Worm (Caenorhabditis elegans) whole organism, mixed stage, embryonic: ENCODE measurements around the gene exh-1.

Experiments used
- M03D4.4 ChIP-seq: sonication (generic microtip); optimal IDR thresholded peaks from 2 replicates; lab custom pipeline; 2017; ENCODE audit warnings: mild to moderate bottlenecking, missing genetic modification characterization, missing compliant biosample characterization
- bed-3 ChIP-seq: fragments of 200-800 bp; sonication (Bioruptor generic); optimal IDR thresholded peaks from 3 replicates; lab custom pipeline; 2018; ENCODE audit warnings: mild to moderate bottlenecking, missing genetic modification characterization, moderate library complexity, missing compliant biosample characterization
- blmp-1 ChIP-seq: fragments of 150-350 bp; optimal IDR thresholded peaks from 2 replicates; lab custom pipeline; 2014; ENCODE audit warnings: missing biosample characterization, missing genetic modification characterization
- ceh-39 ChIP-seq: fragments of 150-350 bp; optimal IDR thresholded peaks from 2 replicates; lab custom pipeline; 2014; ENCODE audit warnings: missing biosample characterization, missing genetic modification characterization
- ceh-43 ChIP-seq: fragments of 200-800 bp; sonication (Bioruptor generic); optimal IDR thresholded peaks from 2 replicates; lab custom pipeline; 2018; ENCODE audit warnings: mild to moderate bottlenecking, missing genetic modification characterization, moderate library complexity, missing compliant biosample characterization
- ceh-83 ChIP-seq: fragments of 200-800 bp; sonication (Bioruptor generic); optimal IDR thresholded peaks from 2 replicates; lab custom pipeline; 2018; ENCODE audit warnings: mild to moderate bottlenecking, missing genetic modification characterization, missing compliant biosample characterization
- ces-1 ChIP-seq: fragments of 150-350 bp; optimal IDR thresholded peaks from 2 replicates; lab custom pipeline; 2014; ENCODE audit warnings: missing biosample characterization, missing genetic modification reagents, missing genetic modification characterization
- drap-1 ChIP-seq: fragments of 200-800 bp; sonication (Bioruptor generic); optimal IDR thresholded peaks from 3 replicates; lab custom pipeline; 2018; ENCODE audit warnings: mild to moderate bottlenecking, missing genetic modification characterization, missing compliant biosample characterization
- elt-1 ChIP-seq: sonication (generic microtip); optimal IDR thresholded peaks from 2 replicates; lab custom pipeline; 2017; ENCODE audit warnings: missing genetic modification characterization, mild to moderate bottlenecking, missing compliant biosample characterization, antibody characterized with exemption, moderate library complexity, borderline replicate concordance; ENCODE audit not compliant: insufficient read depth
- elt-3 ChIP-seq: fragments of 150-350 bp; optimal IDR thresholded peaks from 2 replicates; lab custom pipeline; 2014; ENCODE audit warnings: missing biosample characterization, missing genetic modification characterization
- flh-1 ChIP-seq: fragments of 200-800 bp; sonication (Bioruptor generic); optimal IDR thresholded peaks from 2 replicates; lab custom pipeline; 2018; ENCODE audit warnings: mild to moderate bottlenecking, missing genetic modification characterization, moderate library complexity, missing compliant biosample characterization
- ham-2 ChIP-seq: fragments of 200-800 bp; sonication (Bioruptor generic); optimal IDR thresholded peaks from 2 replicates; lab custom pipeline; 2018; ENCODE audit warnings: mild to moderate bottlenecking, missing genetic modification characterization, missing compliant biosample characterization
- hlh-1 ChIP-seq: fragments of 150-350 bp; optimal IDR thresholded peaks from 2 replicates; lab custom pipeline; 2014; ENCODE audit warnings: missing biosample characterization, missing genetic modification reagents, missing genetic modification characterization
- lin-13 ChIP-seq: fragments of 150-350 bp; optimal IDR thresholded peaks from 2 replicates; lab custom pipeline; 2014; ENCODE audit warnings: missing biosample characterization, missing genetic modification characterization
- lin-32 ChIP-seq: fragments of 200-800 bp; sonication (Bioruptor generic); optimal IDR thresholded peaks from 2 replicates; lab custom pipeline; 2018; ENCODE audit warnings: mild to moderate bottlenecking, missing genetic modification characterization, missing compliant biosample characterization
- lsy-2 ChIP-seq: fragments of 150-350 bp; optimal IDR thresholded peaks from 2 replicates; lab custom pipeline; 2014; ENCODE audit warnings: missing biosample characterization, missing genetic modification characterization
- mab-5 ChIP-seq: fragments of 150-350 bp; optimal IDR thresholded peaks from 2 replicates; lab custom pipeline; 2014; ENCODE audit warnings: missing biosample characterization, missing genetic modification characterization
- mep-1 ChIP-seq: fragments of 150-350 bp; optimal IDR thresholded peaks from 2 replicates; lab custom pipeline; 2017; ENCODE audit warnings: missing biosample characterization, missing genetic modification reagents, missing genetic modification characterization, inconsistent platforms
- mls-2 ChIP-seq: sonication (generic microtip); optimal IDR thresholded peaks from 2 replicates; lab custom pipeline; 2016; ENCODE audit warnings: mild to moderate bottlenecking, missing genetic modification characterization, moderate library complexity, missing compliant biosample characterization
- nhr-12 ChIP-seq: fragments of 150-350 bp; optimal IDR thresholded peaks from 2 replicates; lab custom pipeline; 2014; ENCODE audit warnings: missing biosample characterization, missing genetic modification characterization
- nhr-2 ChIP-seq: fragments of 150-350 bp; optimal IDR thresholded peaks from 2 replicates; lab custom pipeline; 2014; ENCODE audit warnings: missing biosample characterization, missing genetic modification characterization
- nhr-28 ChIP-seq: fragments of 150-350 bp; optimal IDR thresholded peaks from 2 replicates; lab custom pipeline; 2014; ENCODE audit warnings: missing biosample characterization, missing genetic modification characterization
- nhr-76 ChIP-seq: sonication (generic microtip); optimal IDR thresholded peaks from 2 replicates; lab custom pipeline; 2017; ENCODE audit warnings: missing biosample characterization, missing genetic modification characterization
- pha-4 ChIP-seq: fragments of 150-350 bp; optimal IDR thresholded peaks from 2 replicates; lab custom pipeline; 2018; ENCODE audit warnings: missing biosample characterization, missing genetic modification reagents, missing genetic modification characterization
- sem-2 ChIP-seq: fragments of 200-800 bp; sonication (Bioruptor generic); optimal IDR thresholded peaks from 2 replicates; lab custom pipeline; 2018; ENCODE audit warnings: mild to moderate bottlenecking, missing genetic modification characterization, missing compliant biosample characterization
- snpc-4 ChIP-seq: fragments of 150-350 bp; optimal IDR thresholded peaks from 2 replicates; lab custom pipeline; 2014; ENCODE audit warnings: missing biosample characterization, missing genetic modification characterization
- tbx-8 ChIP-seq: fragments of 200-800 bp; sonication (Bioruptor generic); optimal IDR thresholded peaks from 2 replicates; lab custom pipeline; 2018; ENCODE audit warnings: mild to moderate bottlenecking, missing genetic modification characterization, moderate library complexity, missing compliant biosample characterization
- unc-120 ChIP-seq: sonication (generic microtip); optimal IDR thresholded peaks from 2 replicates; lab custom pipeline; 2017; ENCODE audit warnings: missing genetic modification characterization, missing compliant biosample characterization; ENCODE audit not compliant: poor library complexity, severe bottlenecking
- unc-39 ChIP-seq: fragments of 150-350 bp; optimal IDR thresholded peaks from 2 replicates; lab custom pipeline; 2014; ENCODE audit warnings: missing biosample characterization, missing genetic modification characterization
- unc-62 ChIP-seq: fragments of 150-350 bp; optimal IDR thresholded peaks from 2 replicates; lab custom pipeline; 2014; ENCODE audit warnings: missing biosample characterization, missing genetic modification reagents, missing genetic modification characterization
- zip-8 ChIP-seq: fragments of 150-350 bp; optimal IDR thresholded peaks from 2 replicates; lab custom pipeline; 2014; ENCODE audit warnings: missing biosample characterization, missing genetic modification characterization
- ztf-11 ChIP-seq: fragments of 150-350 bp; optimal IDR thresholded peaks from 2 replicates; lab custom pipeline; 2014; ENCODE audit warnings: missing biosample characterization, missing genetic modification characterization

exh-1 gene

DNA sequence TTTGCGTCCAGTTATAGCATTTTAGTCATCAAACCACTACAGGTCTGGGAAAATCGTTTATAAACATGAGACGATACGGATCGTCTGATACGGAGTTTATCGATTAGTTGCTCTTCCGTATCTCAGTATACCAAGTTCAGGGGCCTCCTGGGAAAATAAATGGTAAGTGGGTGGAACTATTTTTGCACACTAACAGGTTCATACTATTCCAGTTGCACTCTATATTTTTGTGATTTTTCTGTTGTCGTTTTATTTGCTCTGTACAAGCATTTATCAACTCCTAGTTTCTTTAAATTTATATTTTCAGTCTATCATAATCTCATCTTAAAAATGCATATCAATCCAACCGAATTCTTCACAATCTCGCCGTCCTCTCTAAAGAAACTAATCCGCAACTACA lies 41.9 kb upstream of the exh-1 start, which contains the start of gene Y73C8C.3:
Gene Y73C8C.3 (plus strand): TSS at position 301 of the 400 bp plus-strand sequence.
- TF ChIP-seq nhr-76, result no peak

DNA sequence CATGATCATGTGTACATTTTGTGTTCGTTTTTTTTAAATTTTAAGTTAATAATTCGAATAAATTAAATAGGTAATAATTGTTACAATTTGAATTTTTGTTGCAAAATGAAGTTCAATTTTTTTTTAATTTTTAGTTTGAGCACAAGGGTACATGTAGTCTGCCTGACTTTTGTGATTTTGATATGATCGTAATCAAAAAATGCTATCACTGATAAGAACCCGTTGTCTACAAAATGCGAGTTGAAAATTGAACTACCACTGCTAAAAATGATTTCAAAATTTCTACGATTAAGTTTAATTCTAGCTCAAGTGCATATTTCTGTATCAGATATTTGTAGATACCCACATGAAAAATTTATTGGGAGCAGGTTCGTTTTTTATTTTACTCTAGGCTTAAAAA lies 38.7 kb upstream of the exh-1 start, which contains the start of gene clec-210:
Gene clec-210 (plus strand): TSS at position 211 of the 400 bp plus-strand sequence.
- no peak for TF ChIP-seq ceh-39
- TF ChIP-seq unc-62, result no peak
- TF ChIP-seq mls-2, result no peak
- no peak for TF ChIP-seq unc-120 (tag; lab: Kevin White, UChicago)
- TF ChIP-seq drap-1, result no peak
- TF ChIP-seq pha-4 (tag; lab: Kevin White, UChicago), result no peak
- no peak for TF ChIP-seq nhr-2 (tag; lab: Kevin White, UChicago)
- no peak for TF ChIP-seq ztf-11 (tag; lab: Kevin White, UChicago)
- TF ChIP-seq lin-13 (tag; lab: Kevin White, UChicago), result no peak
- TF ChIP-seq sem-2, result no peak
- no peak for TF ChIP-seq ceh-43
- no peak for TF ChIP-seq snpc-4 (tag; lab: Kevin White, UChicago)
- TF ChIP-seq zip-8 (tag; lab: Kevin White, UChicago), result no peak
- no peak for TF ChIP-seq nhr-76
- TF ChIP-seq ces-1 (GFP tag; lab: Kevin White, UChicago), result no peak
- no peak for TF ChIP-seq ceh-83 (GFP tag; lab: Kevin White, UChicago)
- TF ChIP-seq unc-39 (tag; lab: Kevin White, UChicago), result no peak
- TF ChIP-seq flh-1 (GFP tag; lab: Kevin White, UChicago), result no peak
- TF ChIP-seq, all 35 proteins: peak for 0

DNA sequence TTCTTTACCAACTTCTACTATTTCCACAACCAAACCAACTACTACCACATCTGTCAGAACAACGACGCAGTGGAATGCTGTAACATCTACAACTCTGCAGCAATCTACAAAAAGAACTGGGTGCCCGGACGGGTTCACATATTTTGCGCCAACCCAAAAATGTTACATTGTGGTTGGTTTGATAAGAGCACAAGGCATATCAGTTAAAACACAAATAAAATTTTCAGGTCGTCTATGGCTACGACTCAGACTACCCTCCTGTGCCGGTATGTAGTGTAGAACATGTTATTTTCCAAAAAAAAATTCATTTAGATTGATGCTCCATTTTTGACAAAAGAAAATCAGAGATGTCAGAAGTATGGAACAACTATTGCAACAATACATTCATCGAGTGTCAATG lies 37.7 kb upstream of the exh-1 start:
- no peak for TF ChIP-seq M03D4.4
- TF ChIP-seq ham-2 (GFP tag; lab: Kevin White, UChicago), result no peak
- TF ChIP-seq mab-5 (tag; lab: Kevin White, UChicago), result no peak

DNA sequence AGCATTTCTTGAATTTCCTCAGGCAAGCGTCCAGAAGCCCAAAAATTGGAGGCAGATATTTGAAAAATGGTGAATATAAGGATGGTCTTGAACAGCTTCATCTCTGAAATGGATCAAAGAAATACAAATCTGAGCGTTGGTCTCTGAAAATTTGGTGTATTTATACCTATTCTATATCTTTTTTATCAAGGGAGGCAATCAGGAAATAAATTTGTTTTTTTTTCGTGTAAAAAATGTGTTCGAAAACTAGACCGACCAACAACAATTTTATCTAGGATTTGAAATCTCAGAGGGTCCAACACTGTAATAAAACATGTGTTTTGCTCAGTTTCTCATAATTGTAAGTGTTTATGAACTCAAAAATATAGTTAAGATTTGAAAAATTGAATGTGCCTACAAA lies 35.1 kb upstream of the exh-1 start, which contains the start of gene srt-56:
Gene srt-56 (minus strand): TSS at position 101 of the 400 bp plus-strand sequence.
- TF ChIP-seq unc-62 (no peak), lin-32 (GFP tag; lab: Kevin White, UChicago) (no peak), mep-1 (no peak), mab-5 (tag; lab: Kevin White, UChicago) (no peak), nhr-28 (tag; lab: Kevin White, UChicago) (no peak), nhr-12 (no peak), unc-39 (tag; lab: Kevin White, UChicago) (no peak), nhr-76 (no peak), pha-4 (tag; lab: Kevin White, UChicago) (no peak), mls-2 (no peak), tbx-8 (no peak), elt-3 (no peak), sem-2 (no peak), nhr-2 (tag; lab: Kevin White, UChicago) (no peak), blmp-1 (tag; lab: Kevin White, UChicago) (no peak), M03D4.4 (no peak), unc-120 (tag; lab: Kevin White, UChicago) (no peak), lin-13 (tag; lab: Kevin White, UChicago) (no peak), ztf-11 (tag; lab: Kevin White, UChicago) (no peak)

DNA sequence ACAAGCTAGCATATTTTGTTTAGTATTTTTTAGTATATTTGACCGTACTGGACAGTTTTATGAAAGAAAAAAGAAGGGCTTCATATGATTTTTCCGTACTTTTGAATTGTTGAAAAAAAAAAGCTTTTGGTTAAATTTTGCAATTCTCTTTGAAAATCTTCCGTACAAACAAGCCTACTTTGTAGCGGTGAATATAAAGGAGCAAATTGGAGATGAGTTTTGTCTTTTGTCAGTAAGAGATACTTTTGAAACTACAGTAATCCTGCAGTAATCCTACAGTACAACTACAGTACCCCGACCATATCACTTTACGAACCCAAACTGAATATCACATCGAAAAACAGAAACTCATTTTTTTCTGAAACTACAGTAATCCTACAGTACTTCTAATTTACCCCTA lies 34.5 kb upstream of the exh-1 start:
- no peak for TF ChIP-seq lin-13 (tag; lab: Kevin White, UChicago)
- TF ChIP-seq, all 35 proteins: peak for 0

DNA sequence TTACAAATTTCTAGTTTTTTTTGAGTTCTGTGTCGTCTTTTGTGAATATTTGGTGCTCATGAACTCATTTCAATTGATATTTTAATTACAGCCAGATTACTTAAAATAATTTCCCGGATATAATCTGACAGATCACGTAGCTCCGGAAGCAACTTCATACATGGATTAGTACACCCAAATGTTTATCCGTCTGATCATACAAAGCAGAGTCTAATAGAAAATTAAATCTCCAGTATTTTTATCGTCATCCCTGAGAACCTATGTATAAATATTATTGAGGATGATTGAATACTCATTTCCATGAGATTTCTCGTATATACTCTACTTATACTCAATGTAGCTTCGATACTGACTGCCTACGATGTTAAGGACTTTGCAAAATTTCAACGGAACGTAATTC lies 32.0 kb upstream of the exh-1 start, which contains the start of gene Y73C8C.12:
Gene Y73C8C.12 (plus strand): TSS at position 301 of the 400 bp plus-strand sequence.
- TF ChIP-seq ceh-43 (no peak), snpc-4 (tag; lab: Kevin White, UChicago) (no peak), unc-39 (tag; lab: Kevin White, UChicago) (no peak), drap-1 (no peak), ceh-83 (GFP tag; lab: Kevin White, UChicago) (no peak), bed-3 (no peak), sem-2 (no peak), unc-62 (no peak), hlh-1 (no peak), elt-1 (tag; lab: Kevin White, UChicago) (no peak), lsy-2 (tag; lab: Kevin White, UChicago) (no peak), unc-120 (tag; lab: Kevin White, UChicago) (no peak), ham-2 (GFP tag; lab: Kevin White, UChicago) (no peak), ces-1 (GFP tag; lab: Kevin White, UChicago) (no peak)
